Worm (Caenorhabditis elegans): Measurements from ENCODE around the gene emb-5.

DNA sequence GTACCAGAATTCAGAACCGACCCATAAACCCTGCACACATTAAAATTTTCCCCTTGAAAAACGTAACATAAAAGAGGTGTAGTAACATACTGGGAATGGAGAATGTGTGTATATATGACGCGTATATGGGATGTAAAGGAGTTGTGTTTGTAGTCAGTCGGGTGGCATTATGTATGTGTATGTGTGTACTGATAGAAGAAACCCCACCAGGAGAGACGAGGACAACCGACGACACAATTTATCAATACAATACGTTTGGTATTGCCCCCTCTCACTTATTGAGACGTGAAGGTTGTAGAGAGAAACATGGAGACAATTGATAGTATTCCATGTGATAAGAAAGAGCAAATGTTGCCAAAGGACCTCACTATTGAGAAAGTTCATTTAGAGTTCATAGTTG lies 52.4 kb downstream of the emb-5 start:
- TF ChIP-seq zip-2 (tag; optimal IDR thresholded peaks at IDR 0.05) (no peak), mep-1 (tag; optimal IDR thresholded peaks at IDR 0.05) (no peak), lir-3 (tag; optimal IDR thresholded peaks at IDR 0.05) (no peak), nhr-48 (tag; optimal IDR thresholded peaks at IDR 0.05) (no peak)

Data from whole organism, L4 larva.